Fruit fly (Drosophila melanogaster) whole organism, adult: Measurements from ENCODE around the gene APP-BP1.

ENCODE experiments used
- CG14711 ChIP-seq: fragments of 200-800 bp; sonication (Bioruptor generic); optimal IDR thresholded peaks from 2 replicates; lab custom pipeline; 2018; ENCODE audit warnings: missing biosample characterization, mild to moderate bottlenecking, missing genetic modification characterization, moderate library complexity
- CG33017 ChIP-seq: fragments of 200-800 bp; sonication (Bioruptor generic); optimal IDR thresholded peaks from 2 replicates; lab custom pipeline; 2018; ENCODE audit warnings: missing biosample characterization, mild to moderate bottlenecking, missing genetic modification characterization, moderate library complexity
- CG5204 ChIP-seq: fragments of 200-800 bp; sonication (Bioruptor generic); optimal IDR thresholded peaks from 2 replicates; lab custom pipeline; 2016; ENCODE audit warnings: missing biosample characterization, missing genetic modification characterization
- CG7101 ChIP-seq: fragments of 200-800 bp; sonication (Bioruptor generic); optimal IDR thresholded peaks from 2 replicates; lab custom pipeline; 2018; ENCODE audit warnings: missing biosample characterization, mild to moderate bottlenecking, missing genetic modification characterization, moderate library complexity
- Crg-1 ChIP-seq: fragments of 200-800 bp; sonication (Bioruptor generic); optimal IDR thresholded peaks from 2 replicates; lab custom pipeline; 2016; ENCODE audit warnings: missing biosample characterization, missing genetic modification characterization
- Hr96 ChIP-seq: fragments of 200-800 bp; sonication (Bioruptor generic); optimal IDR thresholded peaks from 2 replicates; lab custom pipeline; 2016; ENCODE audit warnings: missing biosample characterization, missing genetic modification characterization
- cic ChIP-seq: fragments of 200-800 bp; sonication (Bioruptor generic); optimal IDR thresholded peaks from 2 replicates; lab custom pipeline; 2017; ENCODE audit warnings: missing biosample characterization, mild to moderate bottlenecking, missing genetic modification characterization, moderate library complexity
- kay ChIP-seq: fragments of 200-800 bp; sonication (Bioruptor generic); peaks from one replicate; lab custom pipeline; 2016; ENCODE audit warnings: missing biosample characterization, missing genetic modification characterization, borderline replicate concordance
- ovo ChIP-seq: fragments of 200-800 bp; sonication (Bioruptor generic); optimal IDR thresholded peaks from 2 replicates; lab custom pipeline; 2016; ENCODE audit warnings: missing biosample characterization, missing genetic modification characterization
- pad ChIP-seq: fragments of 200-800 bp; sonication (Bioruptor generic); optimal IDR thresholded peaks from 3 replicates; lab custom pipeline; 2017; ENCODE audit warnings: missing biosample characterization, missing genetic modification characterization, mild to moderate bottlenecking, moderate library complexity, missing genetic modification reagents
- toe ChIP-seq: fragments of 200-800 bp; sonication (Bioruptor generic); optimal IDR thresholded peaks from 2 replicates; lab custom pipeline; 2016; ENCODE audit warnings: missing biosample characterization, missing genetic modification characterization

dm6 chr3L:11092610-11092961, 5.6 kb upstream of the APP-BP1 start:
- TF ChIP-seq cic (GFP tag; lab: Kevin White, UChicago) (peak; percentile 3), CG5204 (GFP tag; lab: Kevin White, UChicago) (no peak), Hr96 (no peak), CG7101 (tag; lab: Kevin White, UChicago) (no peak), CG14711 (tag; lab: Kevin White, UChicago) (no peak), pad (GFP tag; lab: Kevin White, UChicago) (no peak), CG33017 (tag; lab: Kevin White, UChicago) (no peak), Crg-1 (no peak), kay (GFP tag; lab: Kevin White, UChicago) (no peak), ovo (no peak), toe (no peak)
